Fruit fly (Drosophila melanogaster): Measurements from ENCODE around the gene CG43391.

CG43391 gene

dm6 chr3L:11599965-11600420 lies 19.2 kb upstream of the CG43391 start, which contains the start of the genes CG14137 and CG46394:
TSS of gene CG14137 (minus strand) at chr3L:11600065.
TSS of gene CG46394 (plus strand) at chr3L:11600370.
- TF ChIP-seq CG33017 (tag; optimal IDR thresholded peaks at IDR 0.05): no peak
- TF ChIP-seq CG12768 (GFP tag; optimal IDR thresholded peaks at IDR 0.05): no peak
- no peak for TF ChIP-seq cnc (optimal IDR thresholded peaks at IDR 0.05)
- TF ChIP-seq CG14711 (tag; optimal IDR thresholded peaks at IDR 0.05): no peak
- no peak for TF ChIP-seq ovo (GFP tag; optimal IDR thresholded peaks at IDR 0.05)
- TF ChIP-seq pad (GFP tag; optimal IDR thresholded peaks at IDR 0.05): no peak
- TF ChIP-seq Mnt (GFP tag; optimal IDR thresholded peaks at IDR 0.05): no peak
- no peak for TF ChIP-seq Crg-1 (GFP tag; optimal IDR thresholded peaks at IDR 0.05)
- no peak for TF ChIP-seq CG11617 (GFP tag; optimal IDR thresholded peaks at IDR 0.05)
- TF ChIP-seq Clk (GFP tag; optimal IDR thresholded peaks at IDR 0.05): no peak
- TF ChIP-seq tj (GFP tag; optimal IDR thresholded peaks at IDR 0.05): no peak
- TF ChIP-seq bab1 (GFP tag; optimal IDR thresholded peaks at IDR 0.05): no peak

- TF ChIP-seq CG7101 (tag; optimal IDR thresholded peaks at IDR 0.05) (peak; percentile 0), CG33017 (tag; optimal IDR thresholded peaks at IDR 0.05) (peak; percentile 48), cnc (optimal IDR thresholded peaks at IDR 0.05) (no peak), CG14711 (tag; optimal IDR thresholded peaks at IDR 0.05) (no peak), CG5204 (GFP tag; optimal IDR thresholded peaks at IDR 0.05) (peak; percentile 14), tj (GFP tag; optimal IDR thresholded peaks at IDR 0.05) (peak; percentile 5), CG11617 (GFP tag; optimal IDR thresholded peaks at IDR 0.05) (peak; percentile 33), CG7045 (GFP tag; optimal IDR thresholded peaks at IDR 0.05) (peak; percentile 64), Mnt (GFP tag; optimal IDR thresholded peaks at IDR 0.05) (no peak)
Measured at dm6 chr3L:11599255-11599654, 18.4 kb upstream of the CG43391 start.

dm6 chr3L:11596585-11597252 lies 15.9 kb upstream of the CG43391 start, which contains the start of gene CG7368:
TSS of gene CG7368 (plus strand) at chr3L:11597202.
- TF ChIP-seq Clk (GFP tag; optimal IDR thresholded peaks at IDR 0.05) (no peak), Mnt (GFP tag; optimal IDR thresholded peaks at IDR 0.05) (no peak), CG1620 (GFP tag; optimal IDR thresholded peaks at IDR 0.05) (no peak), CG7045 (GFP tag; optimal IDR thresholded peaks at IDR 0.05) (no peak), Crg-1 (GFP tag; optimal IDR thresholded peaks at IDR 0.05) (no peak), ovo (GFP tag; optimal IDR thresholded peaks at IDR 0.05) (no peak)

- TF ChIP-seq ovo (GFP tag; optimal IDR thresholded peaks at IDR 0.05) (no peak), toe (GFP tag; optimal IDR thresholded peaks at IDR 0.05) (no peak), cnc (optimal IDR thresholded peaks at IDR 0.05) (no peak), Hr96 (GFP tag; optimal IDR thresholded peaks at IDR 0.05) (no peak), CG11617 (GFP tag; optimal IDR thresholded peaks at IDR 0.05) (peak; percentile 22), pad (GFP tag; optimal IDR thresholded peaks at IDR 0.05) (no peak), Clk (GFP tag; optimal IDR thresholded peaks at IDR 0.05) (no peak), CG5204 (GFP tag; optimal IDR thresholded peaks at IDR 0.05) (no peak), tj (GFP tag; optimal IDR thresholded peaks at IDR 0.05) (no peak), CG12768 (GFP tag; optimal IDR thresholded peaks at IDR 0.05) (peak; percentile 62), CG7101 (tag; optimal IDR thresholded peaks at IDR 0.05) (peak; percentile 35), CG14711 (tag; optimal IDR thresholded peaks at IDR 0.05) (peak; percentile 9), cic (GFP tag; optimal IDR thresholded peaks at IDR 0.05) (no peak), CG7045 (GFP tag; optimal IDR thresholded peaks at IDR 0.05) (peak; percentile 66), Crg-1 (GFP tag; optimal IDR thresholded peaks at IDR 0.05) (no peak), bab1 (GFP tag; optimal IDR thresholded peaks at IDR 0.05) (no peak), Mnt (GFP tag; optimal IDR thresholded peaks at IDR 0.05) (no peak), CG1620 (GFP tag; optimal IDR thresholded peaks at IDR 0.05) (no peak), CG33017 (tag; optimal IDR thresholded peaks at IDR 0.05) (peak; percentile 81), kay (GFP tag; ENCODE audit: borderline replicate concordance) (no peak)
Measured at dm6 chr3L:11593778-11594177, 13.0 kb upstream of the CG43391 start.

- TF ChIP-seq toe (GFP tag; optimal IDR thresholded peaks at IDR 0.05) (no peak), CG7045 (GFP tag; optimal IDR thresholded peaks at IDR 0.05) (no peak), CG14711 (tag; optimal IDR thresholded peaks at IDR 0.05) (no peak), CG1620 (GFP tag; optimal IDR thresholded peaks at IDR 0.05) (no peak), tj (GFP tag; optimal IDR thresholded peaks at IDR 0.05) (no peak), Mnt (GFP tag; optimal IDR thresholded peaks at IDR 0.05) (no peak), Crg-1 (GFP tag; optimal IDR thresholded peaks at IDR 0.05) (no peak), cnc (optimal IDR thresholded peaks at IDR 0.05) (no peak), Clk (GFP tag; optimal IDR thresholded peaks at IDR 0.05) (no peak), ovo (GFP tag; optimal IDR thresholded peaks at IDR 0.05) (no peak), kay (GFP tag; ENCODE audit: borderline replicate concordance) (no peak), CG5204 (GFP tag; optimal IDR thresholded peaks at IDR 0.05) (no peak), CG11617 (GFP tag; optimal IDR thresholded peaks at IDR 0.05) (no peak)
Measured at dm6 chr3L:11591803-11592202, 11.0 kb upstream of the CG43391 start.

- TF ChIP-seq cic (GFP tag; optimal IDR thresholded peaks at IDR 0.05) (no peak), CG33017 (tag; optimal IDR thresholded peaks at IDR 0.05) (no peak), toe (GFP tag; optimal IDR thresholded peaks at IDR 0.05) (no peak), CG14711 (tag; optimal IDR thresholded peaks at IDR 0.05) (no peak), pad (GFP tag; optimal IDR thresholded peaks at IDR 0.05) (no peak), ovo (GFP tag; optimal IDR thresholded peaks at IDR 0.05) (no peak), Mnt (GFP tag; optimal IDR thresholded peaks at IDR 0.05) (no peak), CG12768 (GFP tag; optimal IDR thresholded peaks at IDR 0.05) (no peak), cnc (optimal IDR thresholded peaks at IDR 0.05) (no peak), kay (GFP tag; ENCODE audit: borderline replicate concordance) (no peak)
Measured at dm6 chr3L:11591131-11591530, 10.3 kb upstream of the CG43391 start, which contains the start of gene CG33268. TSS of gene CG33268 (minus strand) at chr3L:11591231.

Data from whole organism, adult.